In genomic region chrV:2126996-2127585, ce11 we compare ENCODE assay signal across 5 worm cellular contexts.
TF ChIP-seq lines count a peak whose summit lies in the region.

Gene ldp-1, plus strand, starts transcription at chrV:2127535.

TF ChIP-seq in whole organism, L1 larva, 84 proteins besides CTCF, POLR2A, EP300 and RAD21 (continues in another document):
- TF ChIP-seq lir-3 (tag; optimal IDR thresholded peaks at IDR 0.05; lab: Kevin White, UChicago; ENCODE audit: poor library complexity), result peak; percentile 95
- no peak for TF ChIP-seq egl-27 (tag; optimal IDR thresholded peaks at IDR 0.05; lab: Kevin White, UChicago)
- peak; percentile 34 for TF ChIP-seq blmp-1 (tag; optimal IDR thresholded peaks at IDR 0.05; lab: Kevin White, UChicago)
- peak; percentile 92 for TF ChIP-seq lin-14 (GFP tag; optimal IDR thresholded peaks at IDR 0.05; lab: Kevin White, UChicago)
- no peak for TF ChIP-seq nhr-76 (tag; optimal IDR thresholded peaks at IDR 0.05; lab: Kevin White, UChicago)
- peak; percentile 16 for TF ChIP-seq F16B12.6 (tag; optimal IDR thresholded peaks at IDR 0.05; lab: Kevin White, UChicago)
- TF ChIP-seq fkh-8 (tag; optimal IDR thresholded peaks at IDR 0.05; lab: Kevin White, UChicago), result peak; percentile 76
- no peak for TF ChIP-seq ama-1 (optimal IDR thresholded peaks at IDR 0.05; lab: Kevin White, UChicago)
- peak; percentile 97 for TF ChIP-seq rnt-1 (tag; optimal IDR thresholded peaks at IDR 0.05; lab: Kevin White, UChicago)
- TF ChIP-seq ceh-82 (tag; optimal IDR thresholded peaks at IDR 0.05; lab: Kevin White, UChicago), result peak; percentile 55 to 73 (median 70)
- TF ChIP-seq zag-1 (tag; optimal IDR thresholded peaks at IDR 0.05; lab: Kevin White, UChicago), result no peak
- peak; percentile 22 for TF ChIP-seq snpc-4 (tag; optimal IDR thresholded peaks at IDR 0.05; lab: Kevin White, UChicago)
- peak; percentile 93 to 94 for TF ChIP-seq lin-35 (GFP tag; optimal IDR thresholded peaks at IDR 0.05; lab: Kevin White, UChicago)
- peak; percentile 60 for TF ChIP-seq ceh-63 (GFP tag; optimal IDR thresholded peaks at IDR 0.05; lab: Kevin White, UChicago)
- peak; percentile 2 for TF ChIP-seq fkh-10 (GFP tag; optimal IDR thresholded peaks at IDR 0.05; lab: Kevin White, UChicago)
- peak; percentile 81 for TF ChIP-seq C04F5.9 (tag; optimal IDR thresholded peaks at IDR 0.05; lab: Kevin White, UChicago)
- peak; percentile 59 for TF ChIP-seq hlh-4 (tag; optimal IDR thresholded peaks at IDR 0.05; lab: Kevin White, UChicago)
- TF ChIP-seq mef-2 (tag; optimal IDR thresholded peaks at IDR 0.05; lab: Kevin White, UChicago), result no peak

TF ChIP-seq in whole organism, L3 larva, 47 proteins besides CTCF, POLR2A, EP300 and RAD21:
- TF ChIP-seq unc-62 (GFP tag; optimal IDR thresholded peaks at IDR 0.05; lab: Kevin White, UChicago), result no peak
- no peak for TF ChIP-seq elt-2 (tag; optimal IDR thresholded peaks at IDR 0.05; lab: Kevin White, UChicago)
- TF ChIP-seq pqm-1 (tag; optimal IDR thresholded peaks at IDR 0.05; lab: Kevin White, UChicago), result peak; percentile 25
- peak; percentile 32 for TF ChIP-seq nhr-25 (tag; optimal IDR thresholded peaks at IDR 0.05; lab: Kevin White, UChicago)
- TF ChIP-seq R02D3.7 (tag; optimal IDR thresholded peaks at IDR 0.05; lab: Kevin White, UChicago), result peak; percentile 6
- TF ChIP-seq pha-4 (tag; optimal IDR thresholded peaks at IDR 0.05; lab: Kevin White, UChicago), result peak; percentile 57
- TF ChIP-seq nhr-76 (tag; optimal IDR thresholded peaks at IDR 0.05; lab: Kevin White, UChicago), result no peak
- peak; percentile 65 for TF ChIP-seq nfya-1 (tag; optimal IDR thresholded peaks at IDR 0.05; lab: Kevin White, UChicago; ENCODE audit: insufficient read depth)
- peak; percentile 73 for TF ChIP-seq lin-15B (tag; optimal IDR thresholded peaks at IDR 0.05; lab: Kevin White, UChicago)
- peak; percentile 66 for TF ChIP-seq lsy-12 (tag; optimal IDR thresholded peaks at IDR 0.05; lab: Kevin White, UChicago)
- TF ChIP-seq fos-1 (tag; optimal IDR thresholded peaks at IDR 0.05; lab: Kevin White, UChicago), result no peak
- no peak for TF ChIP-seq mml-1 (tag; optimal IDR thresholded peaks at IDR 0.05; lab: Kevin White, UChicago)
- peak in 1 of 2 experiments; percentile 44 for TF ChIP-seq eor-1 (tag; optimal IDR thresholded peaks at IDR 0.05; lab: Kevin White, UChicago)
- TF ChIP-seq nhr-23 (tag; optimal IDR thresholded peaks at IDR 0.05; lab: Kevin White, UChicago), result peak; percentile 55
- peak; percentile 30 for TF ChIP-seq snpc-4 (tag; optimal IDR thresholded peaks at IDR 0.05; lab: Kevin White, UChicago)
- TF ChIP-seq ceh-16 (tag; optimal IDR thresholded peaks at IDR 0.05; lab: Kevin White, UChicago), result no peak
- TF ChIP-seq nhr-43 (tag; optimal IDR thresholded peaks at IDR 0.05; lab: Kevin White, UChicago; ENCODE audit: poor library complexity, severe bottlenecking), result peak; percentile 83
- peak; percentile 4 for TF ChIP-seq fkh-10 (GFP tag; optimal IDR thresholded peaks at IDR 0.05; lab: Kevin White, UChicago)

TF ChIP-seq in whole organism, early embryonic, 17 proteins besides CTCF, POLR2A, EP300 and RAD21:
- TF ChIP-seq ceh-13 (GFP tag; optimal IDR thresholded peaks at IDR 0.05; lab: Kevin White, UChicago) (no peak), flt-1 (GFP tag; IDR thresholded peaks at IDR 0.05; lab: Robert Waterston, UW) (no peak), sea-1 (GFP tag; conservative IDR thresholded peaks at IDR 0.05; lab: Robert Waterston, UW) (no peak), aly-1 (tag; optimal IDR thresholded peaks at IDR 0.05; lab: Kevin White, UChicago) (no peak), tbx-37 (GFP tag; conservative IDR thresholded peaks at IDR 0.05; lab: Robert Waterston, UW) (peak; percentile 73), tra-4 (tag; optimal IDR thresholded peaks at IDR 0.05; lab: Kevin White, UChicago) (no peak), hnd-1 (tag; optimal IDR thresholded peaks at IDR 0.05; lab: Kevin White, UChicago) (no peak), scrt-1 (GFP tag; IDR thresholded peaks at IDR 0.05; lab: Robert Waterston, UW) (no peak), pes-1 (GFP tag; IDR thresholded peaks at IDR 0.05; lab: Robert Waterston, UW) (0 out of 2 replicates have a peak, but pooled peaks have one; percentile 56)

TF ChIP-seq in whole organism, midembryonic, 9 proteins besides CTCF, POLR2A, EP300 and RAD21:
- TF ChIP-seq ref-1 (GFP tag; conservative IDR thresholded peaks at IDR 0.05; lab: Robert Waterston, UW), result no peak
- 0 out of 2 replicates have a peak, but pooled peaks have one; percentile 3 for TF ChIP-seq T22C8.4 (GFP tag; IDR thresholded peaks at IDR 0.05; lab: Robert Waterston, UW)
- TF ChIP-seq flt-1 (GFP tag; IDR thresholded peaks at IDR 0.05; lab: Robert Waterston, UW), result peak; percentile 22; the same call in 1 of the 2 replicates
- TF ChIP-seq cog-1 (tag; optimal IDR thresholded peaks at IDR 0.05; lab: Kevin White, UChicago), result peak; percentile 49
- TF ChIP-seq med-1 (GFP tag; optimal IDR thresholded peaks at IDR 0.05; lab: Kevin White, UChicago; ENCODE audit: insufficient read depth), result no peak
- TF ChIP-seq ztf-29 (GFP tag; IDR thresholded peaks at IDR 0.05; lab: Robert Waterston, UW), result no peak
- TF ChIP-seq klf-2 (GFP tag; conservative IDR thresholded peaks at IDR 0.05; lab: Robert Waterston, UW), result no peak

TF ChIP-seq in whole organism, young adult, 124 proteins besides CTCF, POLR2A, EP300 and RAD21 (continues in another document):
- no peak for TF ChIP-seq aptf-3 (GFP tag; IDR thresholded peaks at IDR 0.05; lab: Robert Waterston, UW)
- TF ChIP-seq lsl-1 (GFP tag; optimal IDR thresholded peaks at IDR 0.05; lab: Kevin White, UChicago), result peak; percentile 7
- no peak for TF ChIP-seq ets-4 (GFP tag; optimal IDR thresholded peaks at IDR 0.05; lab: Kevin White, UChicago)
- TF ChIP-seq sptf-2 (GFP tag; optimal IDR thresholded peaks at IDR 0.05; lab: Kevin White, UChicago), result no peak
- TF ChIP-seq lag-1 (GFP tag; IDR thresholded peaks at IDR 0.05; lab: Robert Waterston, UW), result no peak
- TF ChIP-seq madf-8 (GFP tag; conservative IDR thresholded peaks at IDR 0.05; lab: Robert Waterston, UW), result peak; percentile 16; the same call in 1 of the 2 replicates
- TF ChIP-seq mcd-1 (GFP tag; IDR thresholded peaks at IDR 0.05; lab: Robert Waterston, UW), result peak; percentile 76
- TF ChIP-seq hrde-1 (tag; optimal IDR thresholded peaks at IDR 0.05; lab: Kevin White, UChicago; ENCODE audit: borderline replicate concordance), result no peak
- no peak for TF ChIP-seq atf-7 (tag; optimal IDR thresholded peaks at IDR 0.05; lab: Kevin White, UChicago)
- TF ChIP-seq ztf-22 (GFP tag; optimal IDR thresholded peaks at IDR 0.05; lab: Kevin White, UChicago), result no peak
- no peak for TF ChIP-seq hlh-12 (tag; optimal IDR thresholded peaks at IDR 0.05; lab: Kevin White, UChicago)
- peak; percentile 8 for TF ChIP-seq xnd-1 (tag; optimal IDR thresholded peaks at IDR 0.05; lab: Kevin White, UChicago)
- 0 out of 2 replicates have a peak, but pooled peaks have one; percentile 32 for TF ChIP-seq bed-1 (GFP tag; IDR thresholded peaks at IDR 0.05; lab: Robert Waterston, UW)
- TF ChIP-seq ZK185.1 (tag; optimal IDR thresholded peaks at IDR 0.05; lab: Kevin White, UChicago; ENCODE audit: poor library complexity, severe bottlenecking), result peak; percentile 85
- TF ChIP-seq ztf-18 (tag; optimal IDR thresholded peaks at IDR 0.05; lab: Kevin White, UChicago), result no peak
- peak; percentile 27 for TF ChIP-seq F33H1.4 (GFP tag; IDR thresholded peaks at IDR 0.05; lab: Robert Waterston, UW)
- TF ChIP-seq B0261.1 (tag; optimal IDR thresholded peaks at IDR 0.05; lab: Kevin White, UChicago), result no peak
- TF ChIP-seq snpc-3.4 (tag; optimal IDR thresholded peaks at IDR 0.05; lab: Kevin White, UChicago), result no peak
- TF ChIP-seq ceh-91 (GFP tag; IDR thresholded peaks at IDR 0.05; lab: Robert Waterston, UW), result peak; percentile 45; the same call in 1 of the 2 replicates
- TF ChIP-seq ceh-27 (GFP tag; optimal IDR thresholded peaks at IDR 0.05; lab: Kevin White, UChicago), result peak; percentile 47
- peak; percentile 73 for TF ChIP-seq dpl-1 (GFP tag; optimal IDR thresholded peaks at IDR 0.05; lab: Kevin White, UChicago)
- no peak for TF ChIP-seq hmg-1.2 (GFP tag; IDR thresholded peaks at IDR 0.05; lab: Robert Waterston, UW)
- no peak for TF ChIP-seq zfh-2 (GFP tag; conservative IDR thresholded peaks at IDR 0.05; lab: Robert Waterston, UW)
- no peak for TF ChIP-seq ztf-26 (tag; optimal IDR thresholded peaks at IDR 0.05; lab: Kevin White, UChicago)
- TF ChIP-seq mes-4 (tag; optimal IDR thresholded peaks at IDR 0.05; lab: Kevin White, UChicago), result no peak
- no peak for TF ChIP-seq egl-18 (GFP tag; IDR thresholded peaks at IDR 0.05; lab: Robert Waterston, UW)
- peak in 1 of 2 experiments; percentile 2 for TF ChIP-seq rec-8 (tag; optimal IDR thresholded peaks at IDR 0.05; lab: Kevin White, UChicago)
- no peak for TF ChIP-seq ztf-25 (GFP tag; IDR thresholded peaks at IDR 0.05; lab: Robert Waterston, UW)
- TF ChIP-seq Y56A3A.18 (GFP tag; IDR thresholded peaks at IDR 0.05; lab: Robert Waterston, UW), result no peak
- TF ChIP-seq madf-3 (GFP tag; IDR thresholded peaks at IDR 0.05; lab: Robert Waterston, UW), result no peak
- no peak for TF ChIP-seq unc-62 (GFP tag; optimal IDR thresholded peaks at IDR 0.05; lab: Kevin White, UChicago)
- TF ChIP-seq zim-3 (tag; optimal IDR thresholded peaks at IDR 0.05; lab: Kevin White, UChicago), result no peak
- TF ChIP-seq cebp-1 (GFP tag; IDR thresholded peaks at IDR 0.05; lab: Robert Waterston, UW), result no peak
- TF ChIP-seq cebp-1 (tag; optimal IDR thresholded peaks at IDR 0.05; lab: Kevin White, UChicago), result peak; percentile 24
- TF ChIP-seq pbrm-1 (GFP tag; IDR thresholded peaks at IDR 0.05; lab: Robert Waterston, UW), result 0 out of 2 replicates have a peak, but pooled peaks have one; percentile 32
- TF ChIP-seq bed-2 (GFP tag; IDR thresholded peaks at IDR 0.05; lab: Robert Waterston, UW), result no peak
- no peak for TF ChIP-seq ztf-3 (GFP tag; optimal IDR thresholded peaks at IDR 0.05; lab: Kevin White, UChicago)
- no peak for TF ChIP-seq nhr-27 (tag; optimal IDR thresholded peaks at IDR 0.05; lab: Kevin White, UChicago)
- TF ChIP-seq ceh-100 (GFP tag; IDR thresholded peaks at IDR 0.05; lab: Robert Waterston, UW), result no peak
- TF ChIP-seq sea-2 (GFP tag; IDR thresholded peaks at IDR 0.05; lab: Robert Waterston, UW), result no peak
- TF ChIP-seq lir-1 (GFP tag; conservative IDR thresholded peaks at IDR 0.05; lab: Robert Waterston, UW), result peak; percentile 50; the same call in 1 of the 2 replicates
- TF ChIP-seq madf-6 (GFP tag; IDR thresholded peaks at IDR 0.05; lab: Robert Waterston, UW), result peak; percentile 66
- TF ChIP-seq attf-6 (GFP tag; IDR thresholded peaks at IDR 0.05; lab: Robert Waterston, UW), result no peak
- peak; percentile 43; the same call in 1 of the 2 replicates for TF ChIP-seq dox-1 (GFP tag; IDR thresholded peaks at IDR 0.05; lab: Robert Waterston, UW)
- TF ChIP-seq ekl-4 (GFP tag; IDR thresholded peaks at IDR 0.05; lab: Robert Waterston, UW), result peak; percentile 9; the same call in 1 of the 2 replicates

Comparison
In these comparisons a context has a peak if more than half of its experiments do, and no peak if none do; other contexts are left out.
1. Of the 8 proteins assayed by ChIP-seq in both whole organism, young adult and whole organism, L1 larva: peak only in whole organism, young adult: unc-130; only in whole organism, L1 larva: nhr-90; in both: dpl-1, efl-1, lin-35 and snpc-4; in neither: 2.